Fruit fly (Drosophila melanogaster) whole organism, embryonic: ENCODE data around the gene dod.
A peak's percentile ranks its signal among the peaks of the same experiment; 100 is the strongest.

Source experiments
- Atf3 ChIP-seq: fragments of 200-800 bp; sonication (Bioruptor generic); optimal IDR thresholded peaks from 3 replicates; lab custom pipeline; 2016; ENCODE audit warnings: missing biosample characterization, missing genetic modification characterization
- BtbVII ChIP-seq: fragments of 200-800 bp; sonication (Bioruptor generic); optimal IDR thresholded peaks from 3 replicates; lab custom pipeline; 2017; ENCODE audit warnings: missing biosample characterization, mild to moderate bottlenecking, missing genetic modification characterization
- CG1233 ChIP-seq: fragments of 200-800 bp; sonication (Bioruptor generic); optimal IDR thresholded peaks from 4 replicates; lab custom pipeline; 2018; ENCODE audit warnings: missing biosample characterization, mild to moderate bottlenecking, missing genetic modification characterization
- CG13296 ChIP-seq: fragments of 200-800 bp; sonication (Bioruptor generic); optimal IDR thresholded peaks from 3 replicates; lab custom pipeline; 2018; ENCODE audit warnings: missing biosample characterization, mild to moderate bottlenecking, missing genetic modification characterization
- CG16779 ChIP-seq: fragments of 200-800 bp; sonication (Bioruptor generic); IDR thresholded peaks from 2 replicates; pipeline ENCODE4 v1.3.6; 2022; ENCODE audit warnings: missing biosample characterization, missing genetic modification characterization
- CG18011 ChIP-seq: fragments of 200-800 bp; sonication (Bioruptor generic); optimal IDR thresholded peaks from 2 replicates; lab custom pipeline; 2017; ENCODE audit warnings: missing biosample characterization, missing genetic modification characterization, mild to moderate bottlenecking, moderate library complexity, missing genotype
- CG2116 ChIP-seq: fragments of 200-800 bp; sonication (Bioruptor generic); optimal IDR thresholded peaks from 3 replicates; lab custom pipeline; 2018; ENCODE audit warnings: missing biosample characterization, mild to moderate bottlenecking, missing genetic modification characterization
- CG30020 ChIP-seq: fragments of 200-800 bp; optimal IDR thresholded peaks from 2 replicates; lab custom pipeline; 2019; ENCODE audit warnings: missing biosample characterization, mild to moderate bottlenecking, missing genetic modification characterization, moderate library complexity
- CG31441 ChIP-seq: fragments of 200-800 bp; sonication (Bioruptor generic); IDR thresholded peaks from 2 replicates; pipeline ENCODE4 v1.3.6; 2022; ENCODE audit warnings: missing biosample characterization, missing genetic modification characterization
- CG32767 ChIP-seq: fragments of 200-800 bp; sonication (Bioruptor generic); IDR thresholded peaks from 2 replicates; pipeline ENCODE4 v1.3.6; 2022; ENCODE audit warnings: missing biosample characterization, missing genetic modification characterization
- CG34224 ChIP-seq: fragments of 200-800 bp; sonication (Bioruptor generic); IDR thresholded peaks from 3 replicates; pipeline ENCODE4 v1.3.6; 2022; ENCODE audit warnings: missing biosample characterization, missing genetic modification characterization; ENCODE audit not compliant: partially characterized antibody
- CG4328 ChIP-seq: fragments of 200-800 bp; sonication (Bioruptor generic); optimal IDR thresholded peaks from 3 replicates; lab custom pipeline; 2017; ENCODE audit warnings: missing biosample characterization, missing genetic modification reagents, missing genetic modification characterization
- CG6765 ChIP-seq: fragments of 200-800 bp; sonication (Bioruptor generic); optimal IDR thresholded peaks from 3 replicates; lab custom pipeline; 2017; ENCODE audit warnings: missing biosample characterization, mild to moderate bottlenecking, missing genetic modification characterization
- CG7839 ChIP-seq: fragments of 200-800 bp; sonication (Bioruptor generic); optimal IDR thresholded peaks from 3 replicates; lab custom pipeline; 2018; ENCODE audit warnings: missing biosample characterization, mild to moderate bottlenecking, missing genetic modification characterization, moderate library complexity
- CG8089 ChIP-seq: fragments of 200-800 bp; sonication (Bioruptor generic); optimal IDR thresholded peaks from 3 replicates; lab custom pipeline; 2016; ENCODE audit warnings: missing biosample characterization, missing genetic modification characterization
- CG8478 ChIP-seq: fragments of >200 bp; optimal IDR thresholded peaks from 2 replicates; lab custom pipeline; 2018
- CG9609 ChIP-seq: fragments of 200-800 bp; sonication (Bioruptor generic); optimal IDR thresholded peaks from 3 replicates; lab custom pipeline; 2016; ENCODE audit warnings: missing biosample characterization, missing genetic modification characterization
- CG9797 ChIP-seq: fragments of 200-800 bp; sonication (Bioruptor generic); optimal IDR thresholded peaks from 3 replicates; lab custom pipeline; 2018; ENCODE audit warnings: missing biosample characterization, mild to moderate bottlenecking, missing genetic modification characterization
- D19A ChIP-seq: fragments of 200-800 bp; optimal IDR thresholded peaks from 3 replicates; lab custom pipeline; 2019; ENCODE audit warnings: missing biosample characterization, mild to moderate bottlenecking, missing genetic modification characterization, moderate library complexity
- Doc3 ChIP-seq: fragments of 200-800 bp; sonication (Bioruptor generic); IDR thresholded peaks from 3 replicates; pipeline ENCODE4 v1.3.6; 2022; ENCODE audit warnings: missing biosample characterization, missing genetic modification characterization; ENCODE audit not compliant: partially characterized antibody
- Dp ChIP-seq: fragments of 200-800 bp; sonication (Bioruptor generic); optimal IDR thresholded peaks from 2 replicates; lab custom pipeline; 2018; ENCODE audit warnings: missing biosample characterization, mild to moderate bottlenecking, missing genetic modification characterization, moderate library complexity
- E2f1 ChIP-seq: fragments of 200-800 bp; sonication (Bioruptor generic); IDR thresholded peaks from 2 replicates; pipeline ENCODE4 v1.3.6; 2022; ENCODE audit warnings: missing biosample characterization, missing genetic modification characterization
- Fer3 ChIP-seq: fragments of 200-800 bp; sonication (Bioruptor generic); optimal IDR thresholded peaks from 2 replicates; lab custom pipeline; 2018; ENCODE audit warnings: missing biosample characterization, mild to moderate bottlenecking, missing genetic modification characterization, moderate library complexity
- Gsc ChIP-seq: fragments of 200-800 bp; sonication (Bioruptor generic); IDR thresholded peaks from 2 replicates; pipeline ENCODE4 v1.3.6; 2022; ENCODE audit warnings: missing biosample characterization, missing genetic modification characterization
- HLH4C ChIP-seq: fragments of 200-800 bp; sonication (Bioruptor generic); IDR thresholded peaks from 3 replicates; pipeline ENCODE4 v1.3.6; 2022; ENCODE audit warnings: missing biosample characterization, missing genetic modification characterization; ENCODE audit not compliant: partially characterized antibody
- ato ChIP-seq: fragments of 200-800 bp; sonication (Bioruptor generic); IDR thresholded peaks from 2 replicates; pipeline ENCODE4 v1.3.6; 2022; ENCODE audit warnings: missing biosample characterization, missing genetic modification characterization; ENCODE audit not compliant: partially characterized antibody
- chinmo ChIP-seq: fragments of 200-800 bp; sonication (Bioruptor generic); IDR thresholded peaks from 4 replicates; pipeline ENCODE4 v1.3.6; 2022; ENCODE audit warnings: missing biosample characterization, missing genetic modification characterization; ENCODE audit not compliant: partially characterized antibody
- corto ChIP-seq: fragments of 200-800 bp; sonication (Bioruptor generic); optimal IDR thresholded peaks from 2 replicates; lab custom pipeline; 2016; ENCODE audit warnings: missing biosample characterization, mild to moderate bottlenecking, missing genetic modification characterization, moderate library complexity
- danr ChIP-seq: fragments of 200-800 bp; sonication (Bioruptor generic); IDR thresholded peaks from 2 replicates; pipeline ENCODE4 v1.3.6; 2022; ENCODE audit warnings: missing biosample characterization, missing genetic modification characterization
- dati ChIP-seq: fragments of 200-800 bp; sonication (Bioruptor generic); IDR thresholded peaks from 2 replicates; pipeline ENCODE4 v1.3.6; 2022; ENCODE audit warnings: missing biosample characterization, missing genetic modification characterization
- ewg ChIP-seq: fragments of 200-800 bp; sonication (Bioruptor generic); optimal IDR thresholded peaks from 3 replicates; lab custom pipeline; 2017; ENCODE audit warnings: mild to moderate bottlenecking, missing biosample characterization, missing genetic modification reagents, missing genetic modification characterization
- ftz-f1 ChIP-seq: fragments of 200-800 bp; sonication (Bioruptor generic); optimal IDR thresholded peaks from 2 replicates; lab custom pipeline; 2016; ENCODE audit warnings: missing biosample characterization, missing genetic modification characterization
- gsb ChIP-seq: fragments of 200-800 bp; sonication (Bioruptor generic); IDR thresholded peaks from 2 replicates; pipeline ENCODE4 v1.3.6; 2022; ENCODE audit warnings: missing biosample characterization, missing genetic modification characterization
- hkb ChIP-seq, 2 experiments: fragments of 200-800 bp in 1 of 2; fragments of >200 bp in 1 of 2; sonication (Bioruptor generic) in 1 of 2; IDR thresholded peaks in 1 of 2; optimal IDR thresholded peaks in 1 of 2; 2 replicates each; pipeline versions ENCODE4 v1.3.6 to Lab custom; 2017 to 2022; ENCODE audit warnings: missing biosample characterization in 1 of 2, missing genetic modification characterization in 1 of 2
- ken ChIP-seq: fragments of 200-800 bp; sonication (Bioruptor generic); IDR thresholded peaks from 3 replicates; pipeline ENCODE4 v1.3.6; 2022; ENCODE audit warnings: missing biosample characterization, missing genetic modification characterization
- luna ChIP-seq: fragments of 200-800 bp; sonication (Bioruptor generic); optimal IDR thresholded peaks from 2 replicates; lab custom pipeline; 2016; ENCODE audit warnings: missing biosample characterization, missing genetic modification characterization
- mam ChIP-seq: fragments of 200-800 bp; sonication (Bioruptor generic); optimal IDR thresholded peaks from 3 replicates; lab custom pipeline; 2016; ENCODE audit warnings: missing biosample characterization, missing genetic modification characterization
- mirr ChIP-seq: fragments of 200-800 bp; sonication (Bioruptor generic); optimal IDR thresholded peaks from 3 replicates; lab custom pipeline; 2018; ENCODE audit warnings: missing biosample characterization, mild to moderate bottlenecking, missing genetic modification characterization
- org-1 ChIP-seq: fragments of 200-800 bp; sonication (Bioruptor generic); optimal IDR thresholded peaks from 2 replicates; lab custom pipeline; 2017; ENCODE audit warnings: missing biosample characterization, missing genetic modification characterization
- otp ChIP-seq: fragments of 200-800 bp; sonication (Bioruptor generic); IDR thresholded peaks from 3 replicates; pipeline ENCODE4, ENCODE4 v1.3.6; 2022; ENCODE audit warnings: missing biosample characterization, missing genetic modification characterization
- pnt ChIP-seq: fragments of 200-800 bp; sonication (Bioruptor generic); optimal IDR thresholded peaks from 3 replicates; lab custom pipeline; 2016; ENCODE audit warnings: missing biosample characterization, missing genetic modification characterization
- pzg ChIP-seq: fragments of 200-800 bp; sonication (Bioruptor generic); optimal IDR thresholded peaks from 3 replicates; lab custom pipeline; 2018; ENCODE audit warnings: missing biosample characterization, mild to moderate bottlenecking, missing genetic modification characterization, moderate library complexity
- rib ChIP-seq: fragments of 200-800 bp; sonication (Bioruptor generic); IDR thresholded peaks from 2 replicates; pipeline ENCODE4 v1.3.6; 2022; ENCODE audit warnings: missing biosample characterization, missing genetic modification characterization
- sc ChIP-seq, 3 experiments: fragments of >200 bp in 2 of 3; fragments of 200-800 bp in 1 of 3; sonication (Bioruptor generic) in 1 of 3; optimal IDR thresholded peaks; 2 replicates in 2 of 3; 3 replicates in 1 of 3; lab custom pipeline; 2017; ENCODE audit warnings: mild to moderate bottlenecking in 1 of 3, missing biosample characterization in 1 of 3, missing genetic modification characterization in 1 of 3, missing genetic modification reagents in 1 of 3
- scrt ChIP-seq: fragments of 200-800 bp; sonication (Bioruptor generic); optimal IDR thresholded peaks from 2 replicates; lab custom pipeline; 2018; ENCODE audit warnings: missing biosample characterization, mild to moderate bottlenecking, missing genetic modification characterization, moderate library complexity
- sd ChIP-seq: fragments of 200-800 bp; sonication (Bioruptor generic); optimal IDR thresholded peaks from 3 replicates; lab custom pipeline; 2018; ENCODE audit warnings: missing biosample characterization, mild to moderate bottlenecking, missing genetic modification characterization, moderate library complexity
- sr ChIP-seq: fragments of 200-800 bp; sonication (Bioruptor generic); IDR thresholded peaks from 3 replicates; pipeline ENCODE4 v1.3.6; 2022; ENCODE audit warnings: missing biosample characterization, missing genetic modification characterization
- stc ChIP-seq: fragments of 200-800 bp; sonication (Bioruptor generic); IDR thresholded peaks from 2 replicates; pipeline ENCODE4 v1.3.6; 2022; ENCODE audit warnings: missing biosample characterization, missing genetic modification characterization
- twi ChIP-seq: fragments of 200-800 bp; optimal IDR thresholded peaks from 2 replicates; lab custom pipeline; 2019; ENCODE audit warnings: missing biosample characterization, mild to moderate bottlenecking, missing genetic modification characterization, moderate library complexity

The dod gene

DNA sequence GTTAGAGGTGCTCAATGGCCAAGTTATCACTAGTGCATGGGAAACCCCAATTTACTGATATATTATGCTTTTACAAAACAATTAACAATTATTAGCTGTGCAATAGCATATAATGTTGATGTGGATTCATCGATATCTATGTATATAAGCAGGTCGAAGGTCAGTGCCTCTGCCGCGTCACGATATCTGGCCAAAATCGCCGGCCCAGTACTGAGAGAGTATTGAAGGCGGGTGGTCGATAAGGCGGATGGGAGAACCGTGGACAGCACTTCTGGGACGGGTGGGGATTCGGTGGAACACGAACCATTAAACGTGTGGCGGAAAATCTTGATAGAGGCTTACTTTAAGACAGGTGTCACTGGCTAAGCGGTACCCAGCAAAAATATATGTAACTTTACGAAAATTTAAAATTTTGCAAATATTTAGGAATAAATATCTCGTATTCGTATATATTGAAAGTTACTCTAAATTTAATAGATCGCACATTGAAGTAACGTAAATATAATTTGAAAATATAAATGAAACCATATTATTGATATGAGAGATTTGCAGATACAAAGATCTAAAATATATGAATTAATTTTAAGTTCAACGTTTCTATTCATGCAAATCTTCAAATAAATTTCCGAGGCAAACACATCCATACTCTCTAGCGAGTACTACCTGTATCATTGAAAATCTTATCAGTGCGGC is 22.7 kb upstream of the dod start (continued):
- TF ChIP-seq HLH4C (GFP tag; lab: Robert Waterston, UW), result no peak
- TF ChIP-seq ewg, result no peak
- TF ChIP-seq CG34224 (GFP tag; lab: Robert Waterston, UW), result no peak
- no peak for TF ChIP-seq CG2116 (GFP tag; lab: Kevin White, UChicago)
- peak; percentile 39 for TF ChIP-seq mirr
- TF ChIP-seq CG9609, result no peak
- no peak for TF ChIP-seq Doc3
- TF ChIP-seq stc (GFP tag; lab: Robert Waterston, UW), result no peak
- peak; percentile 36 for TF ChIP-seq CG6765 (GFP tag; lab: Kevin White, UChicago)
- peak; percentile 16 for TF ChIP-seq ftz-f1 (GFP tag; lab: Kevin White, UChicago)
- no peak for TF ChIP-seq corto (GFP tag; lab: Kevin White, UChicago)
- TF ChIP-seq CG8089 (GFP tag; lab: Kevin White, UChicago), result no peak
- no peak for TF ChIP-seq sd (tag; lab: Kevin White, UChicago)
- peak; percentile 4 for TF ChIP-seq CG30020
- peak; percentile 81 for TF ChIP-seq CG31441 (GFP tag; lab: Robert Waterston, UW)
- TF ChIP-seq org-1 (GFP tag; lab: Kevin White, UChicago), result no peak
- TF ChIP-seq CG18011 (GFP tag; lab: Kevin White, UChicago), result no peak
- no peak for TF ChIP-seq ken
- peak; percentile 82 for TF ChIP-seq CG13296 (GFP tag; lab: Kevin White, UChicago)
- peak; percentile 56 for TF ChIP-seq scrt
- TF ChIP-seq twi (tag; lab: Kevin White, UChicago), result no peak
- TF ChIP-seq Dp (GFP tag; lab: Kevin White, UChicago), result no peak
- TF ChIP-seq Atf3 (GFP tag; lab: Kevin White, UChicago), result no peak
- TF ChIP-seq CG16779, result no peak
- no peak for TF ChIP-seq danr (GFP tag; lab: Robert Waterston, UW)
- no peak for TF ChIP-seq ato (GFP tag; lab: Robert Waterston, UW)
- TF ChIP-seq sr, result no peak
- TF ChIP-seq otp (GFP tag; lab: Robert Waterston, UW), result no peak
- no peak for TF ChIP-seq CG8478 (lab: Kevin White, UChicago)
- no peak for TF ChIP-seq pnt (GFP tag; lab: Kevin White, UChicago)
- no peak for TF ChIP-seq sc (optimal IDR thresholded peaks at IDR 0.05; lab: Kevin White, UChicago)
- peak; percentile 6 for TF ChIP-seq sc (GFP tag; optimal IDR thresholded peaks at IDR 0.05; lab: Kevin White, UChicago)
- no peak for TF ChIP-seq luna (GFP tag; lab: Kevin White, UChicago)
- peak; percentile 71 for TF ChIP-seq CG7839 (tag; lab: Kevin White, UChicago)
- no peak for TF ChIP-seq CG32767
- peak; percentile 71 for TF ChIP-seq CG4328 (GFP tag; lab: Kevin White, UChicago)
- peak; percentile 56 for TF ChIP-seq CG1233 (GFP tag; lab: Kevin White, UChicago)
- peak; percentile 63 for TF ChIP-seq D19A (tag; lab: Kevin White, UChicago)
- TF ChIP-seq gsb (GFP tag; lab: Robert Waterston, UW), result no peak
- TF ChIP-seq BtbVII (GFP tag; lab: Kevin White, UChicago), result peak; percentile 51
- no peak for TF ChIP-seq mam
- TF ChIP-seq rib, result 0 out of 2 replicates have a peak, but pooled peaks have one; percentile 14
- TF ChIP-seq Gsc (GFP tag; lab: Robert Waterston, UW), result no peak
- TF ChIP-seq chinmo, result no peak
- no peak for TF ChIP-seq hkb (optimal IDR thresholded peaks at IDR 0.05; lab: Kevin White, UChicago)
- peak; percentile 42; the same call in 1 of the 2 replicates for TF ChIP-seq hkb (GFP tag; IDR thresholded peaks at IDR 0.05; lab: Robert Waterston, UW)
- TF ChIP-seq pzg (GFP tag; lab: Kevin White, UChicago), result no peak
- peak; percentile 61 for TF ChIP-seq Fer3 (tag; lab: Kevin White, UChicago)
- peak; percentile 60 for TF ChIP-seq E2f1 (GFP tag; lab: Robert Waterston, UW)
- TF ChIP-seq dati (GFP tag; lab: Robert Waterston, UW), result no peak
- TF ChIP-seq CG9797 (GFP tag; lab: Kevin White, UChicago), result no peak
